Fruit fly (Drosophila melanogaster) whole organism, prepupa: ENCODE measurements around the gene Cnx14D.

ENCODE experiments used
- Blimp-1 ChIP-seq: fragments of 200-800 bp; sonication (Bioruptor generic); optimal IDR thresholded peaks from 3 replicates; lab custom pipeline; 2017; ENCODE audit warnings: missing biosample characterization, missing genetic modification characterization, mild to moderate bottlenecking, moderate library complexity, missing genetic modification reagents
- CG10669 ChIP-seq: fragments of 200-800 bp; sonication (Bioruptor generic); optimal IDR thresholded peaks from 3 replicates; lab custom pipeline; 2018; ENCODE audit warnings: missing biosample characterization, mild to moderate bottlenecking, missing genetic modification characterization, moderate library complexity
- CG11294 ChIP-seq: fragments of 200-800 bp; sonication (Bioruptor generic); IDR thresholded peaks from 2 replicates; pipeline ENCODE4 v1.3.6; 2022; ENCODE audit warnings: missing biosample characterization, missing genetic modification characterization
- CG11762 ChIP-seq: fragments of 200-800 bp; sonication (Bioruptor generic); optimal IDR thresholded peaks from 3 replicates; lab custom pipeline; 2016; ENCODE audit warnings: missing biosample characterization, missing genetic modification characterization; ENCODE audit not compliant: insufficient read depth
- CG11902 ChIP-seq: fragments of 200-800 bp; sonication (Bioruptor generic); optimal IDR thresholded peaks from 3 replicates; lab custom pipeline; 2016; ENCODE audit warnings: missing biosample characterization, missing genetic modification characterization
- CG16779 ChIP-seq: fragments of 200-800 bp; sonication (Bioruptor generic); optimal IDR thresholded peaks from 3 replicates; lab custom pipeline; 2017; ENCODE audit warnings: missing biosample characterization, mild to moderate bottlenecking, missing genetic modification characterization
- CG31627 ChIP-seq: fragments of 200-800 bp; sonication (Bioruptor generic); optimal IDR thresholded peaks from 3 replicates; lab custom pipeline; 2016; ENCODE audit warnings: missing biosample characterization, missing genetic modification characterization
- CG32006 ChIP-seq: fragments of 200-800 bp; sonication (Bioruptor generic); optimal IDR thresholded peaks from 3 replicates; lab custom pipeline; 2017; ENCODE audit warnings: missing biosample characterization, mild to moderate bottlenecking, missing genetic modification characterization
- CG34406 ChIP-seq: fragments of 200-800 bp; sonication (Bioruptor generic); optimal IDR thresholded peaks from 3 replicates; lab custom pipeline; 2016; ENCODE audit warnings: missing biosample characterization, missing genetic modification characterization
- CG3919 ChIP-seq: fragments of 200-800 bp; sonication (Bioruptor generic); optimal IDR thresholded peaks from 3 replicates; lab custom pipeline; 2016; ENCODE audit warnings: missing biosample characterization, missing genetic modification characterization
- CG6163 ChIP-seq: fragments of 200-800 bp; sonication (Bioruptor generic); IDR thresholded peaks from 3 replicates; pipeline ENCODE4 v1.3.6; 2022; ENCODE audit warnings: missing biosample characterization, missing genetic modification characterization
- CG6276 ChIP-seq: fragments of 200-800 bp; sonication (Bioruptor generic); optimal IDR thresholded peaks from 2 replicates; lab custom pipeline; 2017; ENCODE audit warnings: missing biosample characterization, mild to moderate bottlenecking, missing genetic modification characterization
- CG6792 ChIP-seq: fragments of 200-800 bp; sonication (Bioruptor generic); optimal IDR thresholded peaks from 3 replicates; lab custom pipeline; 2016; ENCODE audit warnings: missing biosample characterization, missing genetic modification characterization
- CG6808 ChIP-seq: fragments of 200-800 bp; sonication (Bioruptor generic); optimal IDR thresholded peaks from 3 replicates; lab custom pipeline; 2017; ENCODE audit warnings: missing biosample characterization, missing genetic modification characterization, mild to moderate bottlenecking, moderate library complexity, missing genetic modification reagents
- CG6854 ChIP-seq: fragments of 200-800 bp; sonication (Bioruptor generic); optimal IDR thresholded peaks from 2 replicates; lab custom pipeline; 2017; ENCODE audit warnings: missing biosample characterization, mild to moderate bottlenecking, missing genetic modification characterization
- CG7368 ChIP-seq: fragments of 200-800 bp; sonication (Bioruptor generic); optimal IDR thresholded peaks from 3 replicates; lab custom pipeline; 2016; ENCODE audit warnings: missing biosample characterization, missing genetic modification characterization
- CG8119 ChIP-seq: fragments of 200-800 bp; sonication (Bioruptor generic); IDR thresholded peaks from 3 replicates; pipeline ENCODE4 v1.3.6; 2022; ENCODE audit warnings: missing biosample characterization, missing genetic modification characterization
- CG8319 ChIP-seq: fragments of 200-800 bp; sonication (Bioruptor generic); optimal IDR thresholded peaks from 3 replicates; lab custom pipeline; 2016; ENCODE audit warnings: missing biosample characterization, missing genetic modification characterization
- CG8632 ChIP-seq: fragments of 200-800 bp; sonication (Bioruptor generic); optimal IDR thresholded peaks from 3 replicates; lab custom pipeline; 2016; ENCODE audit warnings: missing biosample characterization, missing genetic modification characterization
- Eip75B ChIP-seq: fragments of 200-800 bp; sonication (Bioruptor generic); optimal IDR thresholded peaks from 3 replicates; lab custom pipeline; 2016; ENCODE audit warnings: missing biosample characterization, missing genetic modification characterization
- Eip78C ChIP-seq: fragments of 200-800 bp; sonication (Bioruptor generic); peaks from one replicate; lab custom pipeline; 2016; ENCODE audit warnings: missing biosample characterization, missing genetic modification characterization
- Eip93F ChIP-seq: fragments of 200-800 bp; sonication (Bioruptor generic); optimal IDR thresholded peaks from 2 replicates; lab custom pipeline; 2016; ENCODE audit warnings: missing biosample characterization, mild to moderate bottlenecking, missing genetic modification characterization
- Ets21C ChIP-seq: fragments of 200-800 bp; sonication (Bioruptor generic); optimal IDR thresholded peaks from 3 replicates; lab custom pipeline; 2016; ENCODE audit warnings: missing biosample characterization, missing genetic modification characterization
- Ets96B ChIP-seq: fragments of 200-800 bp; optimal IDR thresholded peaks from 2 replicates; lab custom pipeline; 2019; ENCODE audit warnings: missing biosample characterization, mild to moderate bottlenecking, missing genetic modification characterization, moderate library complexity
- Hr38 ChIP-seq: sonication (Bioruptor generic); optimal IDR thresholded peaks from 2 replicates; lab custom pipeline; 2016; ENCODE audit warnings: missing biosample characterization, missing genetic modification characterization
- Hr39 ChIP-seq: fragments of 200-800 bp; sonication (Bioruptor generic); optimal IDR thresholded peaks from 2 replicates; lab custom pipeline; 2016; ENCODE audit warnings: missing biosample characterization, missing genetic modification characterization
- Hr4 ChIP-seq: fragments of 200-800 bp; sonication (Bioruptor generic); optimal IDR thresholded peaks from 3 replicates; lab custom pipeline; 2016; ENCODE audit warnings: missing biosample characterization, missing genetic modification characterization
- Lpt ChIP-seq: fragments of 200-800 bp; sonication (Bioruptor generic); optimal IDR thresholded peaks from 3 replicates; lab custom pipeline; 2016; ENCODE audit warnings: missing biosample characterization, missing genetic modification characterization
- Met ChIP-seq: fragments of 200-800 bp; sonication (Bioruptor generic); optimal IDR thresholded peaks from 3 replicates; lab custom pipeline; 2016; ENCODE audit warnings: missing biosample characterization, missing genetic modification characterization
- OdsH ChIP-seq: fragments of 200-800 bp; sonication (Bioruptor generic); optimal IDR thresholded peaks from 3 replicates; lab custom pipeline; 2016; ENCODE audit warnings: missing biosample characterization, missing genetic modification characterization
- Smox ChIP-seq: fragments of 200-800 bp; sonication (Bioruptor generic); optimal IDR thresholded peaks from 3 replicates; lab custom pipeline; 2016; ENCODE audit warnings: missing biosample characterization, missing genetic modification characterization
- Sox102F ChIP-seq: fragments of 200-800 bp; sonication (Bioruptor generic); optimal IDR thresholded peaks from 2 replicates; lab custom pipeline; 2016; ENCODE audit warnings: missing biosample characterization, mild to moderate bottlenecking, missing genetic modification characterization
- Sox14 ChIP-seq: fragments of 200-800 bp; sonication (Bioruptor generic); optimal IDR thresholded peaks from 3 replicates; lab custom pipeline; 2016; ENCODE audit warnings: missing biosample characterization, missing genetic modification characterization
- Sox15 ChIP-seq: fragments of 200-800 bp; sonication (Bioruptor generic); optimal IDR thresholded peaks from 3 replicates; lab custom pipeline; 2016; ENCODE audit warnings: missing biosample characterization, missing genetic modification characterization
- acj6 ChIP-seq: fragments of 200-800 bp; sonication (Bioruptor generic); optimal IDR thresholded peaks from 3 replicates; lab custom pipeline; 2016; ENCODE audit warnings: missing biosample characterization, missing genetic modification characterization
- dac ChIP-seq: fragments of 200-800 bp; sonication (Bioruptor generic); optimal IDR thresholded peaks from 2 replicates; lab custom pipeline; 2017; ENCODE audit warnings: missing biosample characterization, mild to moderate bottlenecking, missing genetic modification characterization
- dsx ChIP-seq: fragments of 200-800 bp; optimal IDR thresholded peaks from 3 replicates; lab custom pipeline; 2019; ENCODE audit warnings: missing biosample characterization, mild to moderate bottlenecking, missing genetic modification characterization, moderate library complexity; ENCODE audit not compliant: poor library complexity, severe bottlenecking
- eg ChIP-seq: fragments of 200-800 bp; sonication (Bioruptor generic); IDR thresholded peaks from 3 replicates; pipeline ENCODE4 v1.3.6; 2022; ENCODE audit warnings: missing biosample characterization, missing genetic modification characterization
- fd59A ChIP-seq: fragments of 200-800 bp; sonication (Bioruptor generic); optimal IDR thresholded peaks from 2 replicates; lab custom pipeline; 2017; ENCODE audit warnings: missing biosample characterization, mild to moderate bottlenecking, missing genetic modification characterization, missing genetic modification reagents
- fd85E ChIP-seq: fragments of 200-800 bp; sonication (Bioruptor generic); optimal IDR thresholded peaks from 3 replicates; lab custom pipeline; 2016; ENCODE audit warnings: missing biosample characterization, missing genetic modification characterization
- fkh ChIP-seq: fragments of 200-800 bp; sonication (Bioruptor generic); optimal IDR thresholded peaks from 3 replicates; lab custom pipeline; 2017; ENCODE audit warnings: missing biosample characterization, mild to moderate bottlenecking, missing genetic modification characterization, moderate library complexity
- lz ChIP-seq: fragments of 200-800 bp; sonication (Bioruptor generic); optimal IDR thresholded peaks from 3 replicates; lab custom pipeline; 2016; ENCODE audit warnings: missing biosample characterization, missing genetic modification characterization
- pdm3 ChIP-seq: fragments of 200-800 bp; sonication (Bioruptor generic); optimal IDR thresholded peaks from 3 replicates; lab custom pipeline; 2016; ENCODE audit warnings: missing biosample characterization, missing genetic modification characterization
- salr ChIP-seq, 2 experiments: fragments of 200-800 bp; sonication (Bioruptor generic); optimal IDR thresholded peaks; 3 replicates each; lab custom pipeline; 2016 to 2018; ENCODE audit warnings: missing biosample characterization in 2 of 2, missing genetic modification characterization in 2 of 2, mild to moderate bottlenecking in 1 of 2
- spab ChIP-seq: fragments of 200-800 bp; sonication (Bioruptor generic); optimal IDR thresholded peaks from 2 replicates; lab custom pipeline; 2017; ENCODE audit warnings: missing biosample characterization, mild to moderate bottlenecking, missing genetic modification characterization, missing genetic modification reagents
- ss ChIP-seq, 2 experiments: fragments of 200-800 bp; sonication (Bioruptor generic); optimal IDR thresholded peaks; 2 replicates in 1 of 2; 3 replicates in 1 of 2; lab custom pipeline; 2017 to 2018; ENCODE audit warnings: mild to moderate bottlenecking in 2 of 2, missing biosample characterization in 2 of 2, missing genetic modification characterization in 2 of 2, moderate library complexity in 1 of 2
- svp ChIP-seq: fragments of 200-800 bp; sonication (Bioruptor generic); peaks from one replicate; lab custom pipeline; 2016; ENCODE audit warnings: missing biosample characterization, missing genetic modification characterization
- vri ChIP-seq: fragments of 200-800 bp; sonication (Bioruptor generic); optimal IDR thresholded peaks from 3 replicates; lab custom pipeline; 2016; ENCODE audit warnings: missing biosample characterization, mild to moderate bottlenecking, missing genetic modification characterization

Cnx14D gene

dm6 chrX:16552968-16553417 lies 27.8 kb upstream of the Cnx14D start:
- TF ChIP-seq eg (GFP tag; lab: Robert Waterston, UW) (peak; percentile 12; the same call in 1 of the 3 replicates), CG8119 (GFP tag; lab: Robert Waterston, UW) (0 out of 3 replicates have a peak, but pooled peaks have one; percentile 23), Eip75B (GFP tag; lab: Kevin White, UChicago) (peak; percentile 35), CG34406 (GFP tag; lab: Kevin White, UChicago) (no peak), Eip78C (peak; percentile 45), vri (GFP tag; lab: Kevin White, UChicago) (peak; percentile 83), CG6163 (GFP tag; lab: Robert Waterston, UW) (peak; percentile 14; the same call in 1 of the 3 replicates), Met (GFP tag; lab: Kevin White, UChicago) (no peak), CG8319 (GFP tag; lab: Kevin White, UChicago) (no peak), CG11902 (GFP tag; lab: Kevin White, UChicago) (no peak), svp (GFP tag; lab: Kevin White, UChicago) (peak; percentile 88), CG6276 (GFP tag; lab: Kevin White, UChicago) (no peak), CG16779 (tag; lab: Kevin White, UChicago) (no peak), CG31627 (GFP tag; lab: Kevin White, UChicago) (no peak), CG3919 (no peak)

dm6 chrX:16552567-16552966 lies 27.4 kb upstream of the Cnx14D start:
- no peak for TF ChIP-seq vri (GFP tag; lab: Kevin White, UChicago)
- TF ChIP-seq Hr38 (GFP tag; lab: Kevin White, UChicago): no peak
- TF ChIP-seq Hr39: peak; percentile 78
- TF ChIP-seq lz: peak; percentile 77
- TF ChIP-seq CG32006 (GFP tag; lab: Kevin White, UChicago): peak; percentile 87
- no peak for TF ChIP-seq CG10669 (GFP tag; lab: Kevin White, UChicago)
- TF ChIP-seq CG7368 (GFP tag; lab: Kevin White, UChicago): no peak
- TF ChIP-seq Eip78C: peak; percentile 93
- peak; percentile 54 for TF ChIP-seq fd59A (GFP tag; lab: Kevin White, UChicago)
- no peak for TF ChIP-seq Sox102F (GFP tag; lab: Kevin White, UChicago)
- no peak for TF ChIP-seq CG6276 (GFP tag; lab: Kevin White, UChicago)
- peak; percentile 75 for TF ChIP-seq Ets96B (tag; lab: Kevin White, UChicago)
- TF ChIP-seq CG8632 (GFP tag; lab: Kevin White, UChicago): peak; percentile 79
- TF ChIP-seq CG11762 (GFP tag; lab: Kevin White, UChicago): peak; percentile 71
- no peak for TF ChIP-seq spab (GFP tag; lab: Kevin White, UChicago)
- TF ChIP-seq CG8119 (GFP tag; lab: Robert Waterston, UW): peak; percentile 76
- TF ChIP-seq Blimp-1 (GFP tag; lab: Kevin White, UChicago): peak; percentile 52
- TF ChIP-seq Sox14 (GFP tag; lab: Kevin White, UChicago): peak; percentile 75
- TF ChIP-seq Ets21C (GFP tag; lab: Kevin White, UChicago): peak; percentile 65
- peak; percentile 62 for TF ChIP-seq fd85E (GFP tag; lab: Kevin White, UChicago)
- peak; percentile 73 for TF ChIP-seq CG6792 (GFP tag; lab: Kevin White, UChicago)
- peak; percentile 77 for TF ChIP-seq Hr4
- peak; percentile 58 for TF ChIP-seq CG11902 (GFP tag; lab: Kevin White, UChicago)
- TF ChIP-seq CG8319 (GFP tag; lab: Kevin White, UChicago): peak; percentile 78
- peak; percentile 79 for TF ChIP-seq acj6 (GFP tag; lab: Kevin White, UChicago)
- peak; percentile 64 for TF ChIP-seq dac (GFP tag; lab: Kevin White, UChicago)
- peak; percentile 18 for TF ChIP-seq Lpt (GFP tag; lab: Kevin White, UChicago)
- peak; percentile 84 for TF ChIP-seq Eip93F (GFP tag; lab: Kevin White, UChicago)
- TF ChIP-seq fkh (GFP tag; lab: Kevin White, UChicago): no peak
- no peak for TF ChIP-seq salr (GFP tag; optimal IDR thresholded peaks at IDR 0.05; lab: Kevin White, UChicago)
- peak; percentile 82 for TF ChIP-seq Smox (GFP tag; lab: Kevin White, UChicago)
- peak; percentile 85 for TF ChIP-seq OdsH (GFP tag; lab: Kevin White, UChicago)
- TF ChIP-seq Sox15 (GFP tag; lab: Kevin White, UChicago): peak; percentile 47
- peak; percentile 85 for TF ChIP-seq svp (GFP tag; lab: Kevin White, UChicago)
- TF ChIP-seq CG6854 (GFP tag; lab: Kevin White, UChicago): peak; percentile 61
- no peak for TF ChIP-seq ss (GFP tag; optimal IDR thresholded peaks at IDR 0.05; lab: Kevin White, UChicago)
- peak; percentile 42; the same call in 1 of the 2 replicates for TF ChIP-seq CG11294 (GFP tag; lab: Robert Waterston, UW)
- TF ChIP-seq dsx: peak; percentile 65
- peak; percentile 52 for TF ChIP-seq Eip75B (GFP tag; lab: Kevin White, UChicago)
- no peak for TF ChIP-seq CG6808 (GFP tag; lab: Kevin White, UChicago)
- TF ChIP-seq Met (GFP tag; lab: Kevin White, UChicago): peak; percentile 81
- TF ChIP-seq pdm3 (GFP tag; lab: Kevin White, UChicago): peak; percentile 82
